Fruit fly (Drosophila melanogaster): ENCODE results near the gene THADA.

DNA sequence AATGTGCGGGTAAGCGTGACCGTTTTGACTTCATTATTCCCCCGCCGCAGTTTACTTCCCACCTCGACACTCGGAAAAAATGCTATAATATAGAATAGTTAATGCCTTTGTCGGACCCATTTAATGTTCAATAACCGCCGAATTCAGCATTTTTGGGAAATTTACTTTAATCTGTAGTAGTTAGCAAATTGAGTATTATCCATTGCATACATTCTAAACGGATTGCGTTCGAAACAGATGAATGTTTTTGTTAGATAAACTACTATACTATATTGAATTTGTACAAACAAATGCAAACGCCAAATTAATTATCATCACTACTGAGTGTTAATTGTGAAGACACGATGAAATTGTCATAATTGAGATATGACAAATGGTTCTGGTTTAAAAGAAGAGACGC is 18.9 kb upstream of the THADA start:
- TF ChIP-seq CG7101 (tag; optimal IDR thresholded peaks at IDR 0.05) = no peak
- TF ChIP-seq ovo (GFP tag; optimal IDR thresholded peaks at IDR 0.05) = no peak
- no peak for TF ChIP-seq Clk (GFP tag; optimal IDR thresholded peaks at IDR 0.05)
- TF ChIP-seq Mnt (GFP tag; optimal IDR thresholded peaks at IDR 0.05) = no peak
- no peak for TF ChIP-seq bab1 (GFP tag; optimal IDR thresholded peaks at IDR 0.05)
- TF ChIP-seq CG1620 (GFP tag; optimal IDR thresholded peaks at IDR 0.05) = no peak
- TF ChIP-seq Crg-1 (GFP tag; optimal IDR thresholded peaks at IDR 0.05) = no peak
- peak; percentile 20 for TF ChIP-seq kay (GFP tag; ENCODE audit: borderline replicate concordance)

Data from whole organism, adult.